Worm (Caenorhabditis elegans): Measurements from ENCODE around the gene dyf-6.

ce11 chrX:10392792-10393191, 6.5 kb upstream of the dyf-6 start:
- TF ChIP-seq unc-62 (GFP tag; optimal IDR thresholded peaks at IDR 0.05) (no peak), lin-13 (tag; optimal IDR thresholded peaks at IDR 0.05) (no peak), sptf-1 (tag; optimal IDR thresholded peaks at IDR 0.05) (no peak), mep-1 (tag; optimal IDR thresholded peaks at IDR 0.05) (no peak), nhr-12 (tag; optimal IDR thresholded peaks at IDR 0.05) (no peak), mls-2 (tag; optimal IDR thresholded peaks at IDR 0.05) (no peak)

Data from whole organism, mixed stage, embryonic.